Worm (Caenorhabditis elegans) whole organism, L2 larva: Measurements from ENCODE around the gene srlf-4.

ENCODE experiments used
- C34F6.9 ChIP-seq: fragments of 150-350 bp; optimal IDR thresholded peaks from 2 replicates; lab custom pipeline; 2014; ENCODE audit warnings: missing biosample characterization, missing genetic modification characterization
- F13H6.1 ChIP-seq: sonication (generic microtip); optimal IDR thresholded peaks from 2 replicates; lab custom pipeline; 2016; ENCODE audit warnings: missing genetic modification characterization, missing compliant biosample characterization
- ZK546.5 ChIP-seq: sonication (generic microtip); optimal IDR thresholded peaks from 2 replicates; lab custom pipeline; 2017; ENCODE audit warnings: missing biosample characterization, missing genetic modification characterization
- alr-1 ChIP-seq: fragments of 150-350 bp; optimal IDR thresholded peaks from 2 replicates; lab custom pipeline; 2014; ENCODE audit warnings: missing biosample characterization, missing genetic modification characterization
- ama-1 ChIP-seq: fragments of 150-350 bp; optimal IDR thresholded peaks from 2 replicates; lab custom pipeline; 2018; ENCODE audit warnings: inconsistent platforms
- blmp-1 ChIP-seq: sonication (generic microtip); optimal IDR thresholded peaks from 2 replicates; lab custom pipeline; 2017; ENCODE audit warnings: missing genetic modification characterization, mild to moderate bottlenecking, missing compliant biosample characterization, antibody characterized with exemption, moderate library complexity; ENCODE audit not compliant: insufficient read depth
- ceh-16 ChIP-seq: fragments of 150-350 bp; optimal IDR thresholded peaks from 2 replicates; lab custom pipeline; 2014; ENCODE audit warnings: missing biosample characterization, missing genetic modification characterization
- ceh-82 ChIP-seq: fragments of 150-350 bp; optimal IDR thresholded peaks from 2 replicates; lab custom pipeline; 2014; ENCODE audit warnings: missing biosample characterization, missing genetic modification characterization
- crh-2 ChIP-seq: sonication (generic microtip); optimal IDR thresholded peaks from 2 replicates; lab custom pipeline; 2017; ENCODE audit warnings: missing biosample characterization, missing genetic modification characterization
- dmd-4 ChIP-seq: sonication (generic microtip); optimal IDR thresholded peaks from 2 replicates; lab custom pipeline; 2017; ENCODE audit warnings: missing biosample characterization, missing genetic modification characterization
- egl-27 ChIP-seq: sonication (generic microtip); optimal IDR thresholded peaks from 3 replicates; lab custom pipeline; 2017; ENCODE audit warnings: missing biosample characterization, missing genetic modification reagents, missing genetic modification characterization
- elt-1 ChIP-seq: fragments of 150-350 bp; optimal IDR thresholded peaks from 2 replicates; lab custom pipeline; 2014; ENCODE audit warnings: missing biosample characterization, missing genetic modification characterization
- elt-3 ChIP-seq: sonication (generic microtip); optimal IDR thresholded peaks from 2 replicates; lab custom pipeline; 2017; ENCODE audit warnings: missing biosample characterization, missing genetic modification characterization
- fos-1 ChIP-seq: fragments of 150-350 bp; optimal IDR thresholded peaks from 2 replicates; lab custom pipeline; 2014; ENCODE audit warnings: missing biosample characterization, missing genetic modification characterization
- gmeb-1 ChIP-seq: fragments of 150-350 bp; optimal IDR thresholded peaks from 2 replicates; lab custom pipeline; 2014; ENCODE audit warnings: missing biosample characterization, missing genetic modification characterization
- lin-11 ChIP-seq: fragments of 150-350 bp; sonication (generic microtip); optimal IDR thresholded peaks from 2 replicates; lab custom pipeline; 2014; ENCODE audit warnings: missing biosample characterization, missing genetic modification characterization, inconsistent platforms, mixed read lengths
- lin-13 ChIP-seq: fragments of 150-350 bp; optimal IDR thresholded peaks from 2 replicates; lab custom pipeline; 2014; ENCODE audit warnings: missing biosample characterization, missing genetic modification reagents, missing genetic modification characterization
- lin-39 ChIP-seq: fragments of 150-350 bp; optimal IDR thresholded peaks from 2 replicates; lab custom pipeline; 2014; ENCODE audit warnings: missing biosample characterization, missing genetic modification reagents, missing genetic modification characterization
- lsy-2 ChIP-seq, 2 experiments: fragments of 150-350 bp in 1 of 2; sonication (generic microtip) in 1 of 2; optimal IDR thresholded peaks; 2 replicates each; lab custom pipeline; 2014 to 2017; ENCODE audit warnings: missing biosample characterization in 2 of 2, missing genetic modification characterization in 2 of 2
- mbf-1 ChIP-seq: sonication (generic microtip); optimal IDR thresholded peaks from 2 replicates; lab custom pipeline; 2017; ENCODE audit warnings: missing biosample characterization, missing genetic modification characterization
- mdl-1 ChIP-seq, 2 experiments: fragments of 150-350 bp in 1 of 2; sonication (generic microtip) in 1 of 2; optimal IDR thresholded peaks; 2 replicates each; lab custom pipeline; 2017; ENCODE audit warnings: missing biosample characterization in 2 of 2, missing genetic modification characterization in 2 of 2
- nhr-10 ChIP-seq: sonication (generic microtip); optimal IDR thresholded peaks from 2 replicates; lab custom pipeline; 2017; ENCODE audit warnings: missing biosample characterization, missing genetic modification characterization
- nhr-11 ChIP-seq: fragments of 150-350 bp; optimal IDR thresholded peaks from 2 replicates; lab custom pipeline; 2014; ENCODE audit warnings: missing biosample characterization, missing genetic modification characterization
- nhr-12 ChIP-seq: fragments of 150-350 bp; optimal IDR thresholded peaks from 2 replicates; lab custom pipeline; 2014; ENCODE audit warnings: missing biosample characterization, missing genetic modification characterization
- nhr-129 ChIP-seq: fragments of 150-350 bp; optimal IDR thresholded peaks from 2 replicates; lab custom pipeline; 2014; ENCODE audit warnings: missing biosample characterization, missing genetic modification characterization
- nhr-21 ChIP-seq: fragments of 150-350 bp; optimal IDR thresholded peaks from 2 replicates; lab custom pipeline; 2014; ENCODE audit warnings: missing biosample characterization, missing genetic modification characterization
- nhr-23 ChIP-seq: fragments of 150-350 bp; optimal IDR thresholded peaks from 2 replicates; lab custom pipeline; 2014; ENCODE audit warnings: missing biosample characterization, missing genetic modification reagents, missing genetic modification characterization
- nhr-237 ChIP-seq: fragments of 150-350 bp; optimal IDR thresholded peaks from 2 replicates; lab custom pipeline; 2014; ENCODE audit warnings: missing biosample characterization, missing genetic modification characterization
- nhr-25 ChIP-seq: fragments of 150-350 bp; sonication (generic microtip); optimal IDR thresholded peaks from 3 replicates; lab custom pipeline; 2014; ENCODE audit warnings: missing biosample characterization, missing genetic modification characterization
- nhr-6 ChIP-seq: fragments of 150-350 bp; optimal IDR thresholded peaks from 2 replicates; lab custom pipeline; 2014; ENCODE audit warnings: missing biosample characterization, missing genetic modification characterization
- peb-1 ChIP-seq: fragments of 150-350 bp; optimal IDR thresholded peaks from 2 replicates; lab custom pipeline; 2014; ENCODE audit warnings: missing biosample characterization, missing genetic modification characterization
- sem-4 ChIP-seq: fragments of 150-350 bp; optimal IDR thresholded peaks from 2 replicates; lab custom pipeline; 2014; ENCODE audit warnings: missing biosample characterization, missing genetic modification reagents, missing genetic modification characterization
- skn-1 ChIP-seq: sonication (generic microtip); optimal IDR thresholded peaks from 2 replicates; lab custom pipeline; 2017; ENCODE audit warnings: missing biosample characterization, missing genetic modification characterization
- sma-3 ChIP-seq: sonication (generic microtip); optimal IDR thresholded peaks from 2 replicates; lab custom pipeline; 2016; ENCODE audit warnings: missing genetic modification reagents, missing genetic modification characterization, missing compliant biosample characterization
- sma-9 ChIP-seq, 2 experiments: fragments of 150-350 bp in 1 of 2; sonication (generic microtip) in 1 of 2; optimal IDR thresholded peaks; 2 replicates each; lab custom pipeline; 2014 to 2016; ENCODE audit warnings: missing genetic modification characterization in 2 of 2, mild to moderate bottlenecking in 1 of 2, missing biosample characterization in 1 of 2, missing compliant biosample characterization in 1 of 2, missing genetic modification reagents in 1 of 2, moderate library complexity in 1 of 2
- unc-39 ChIP-seq: fragments of 150-350 bp; optimal IDR thresholded peaks from 2 replicates; lab custom pipeline; 2014; ENCODE audit warnings: missing biosample characterization, missing genetic modification characterization
- unc-55 ChIP-seq: fragments of 150-350 bp; sonication (generic microtip); optimal IDR thresholded peaks from 3 replicates; lab custom pipeline; 2014; ENCODE audit warnings: missing biosample characterization, missing genetic modification reagents, missing genetic modification characterization
- unc-62 ChIP-seq: fragments of 150-350 bp; optimal IDR thresholded peaks from 2 replicates; lab custom pipeline; 2014; ENCODE audit warnings: missing biosample characterization, missing genetic modification reagents, missing genetic modification characterization
- zag-1 ChIP-seq: fragments of 150-350 bp; optimal IDR thresholded peaks from 2 replicates; lab custom pipeline; 2014; ENCODE audit warnings: missing biosample characterization, missing genetic modification characterization
- ztf-1 ChIP-seq: fragments of 200-800 bp; sonication (Bioruptor generic); conservative IDR thresholded peaks from 2 replicates; pipeline ENCODE4 v1.3.6; 2022; ENCODE audit warnings: missing genetic modification characterization, missing compliant biosample characterization
- ztf-11 ChIP-seq: sonication (generic microtip); optimal IDR thresholded peaks from 2 replicates; lab custom pipeline; 2017; ENCODE audit warnings: missing biosample characterization, missing genetic modification characterization
- ztf-4 ChIP-seq: fragments of 150-350 bp; optimal IDR thresholded peaks from 2 replicates; lab custom pipeline; 2014; ENCODE audit warnings: missing biosample characterization, missing genetic modification characterization

The srlf-4 gene

ce11 chrIV:12946488-12946887 lies 22.3 kb upstream of the srlf-4 start, which contains the start of gene F55G11.1:
Gene F55G11.1 (minus strand): TSS chrIV:12946588.
- no peak for TF ChIP-seq C34F6.9 (tag; lab: Kevin White, UChicago)
- no peak for TF ChIP-seq blmp-1 (tag; lab: Kevin White, UChicago)
- no peak for TF ChIP-seq nhr-237 (tag; lab: Kevin White, UChicago)
- no peak for TF ChIP-seq mbf-1
- TF ChIP-seq skn-1 = no peak
- TF ChIP-seq nhr-25 = no peak
- TF ChIP-seq unc-39 = no peak
- no peak for TF ChIP-seq ceh-82
- TF ChIP-seq sem-4 (tag; lab: Kevin White, UChicago) = no peak
- TF ChIP-seq ztf-4 = no peak
- TF ChIP-seq ZK546.5 (tag; lab: Kevin White, UChicago) = no peak
- TF ChIP-seq elt-3 = no peak
- TF ChIP-seq ztf-11 (tag; lab: Kevin White, UChicago) = no peak
- TF ChIP-seq sma-3 (GFP tag; lab: Kevin White, UChicago) = no peak
- TF ChIP-seq nhr-12 (tag; lab: Kevin White, UChicago) = no peak
- no peak for TF ChIP-seq fos-1 (tag; lab: Kevin White, UChicago)
- no peak for TF ChIP-seq unc-62 (GFP tag; lab: Kevin White, UChicago)
- TF ChIP-seq nhr-10 (tag; lab: Kevin White, UChicago) = no peak

- no peak for TF ChIP-seq mdl-1 (tag; optimal IDR thresholded peaks at IDR 0.05; lab: Kevin White, UChicago)
- no peak for TF ChIP-seq elt-1 (tag; lab: Kevin White, UChicago)
- TF ChIP-seq crh-2 (tag; lab: Kevin White, UChicago) = no peak
- no peak for TF ChIP-seq blmp-1 (tag; lab: Kevin White, UChicago)
- TF ChIP-seq C34F6.9 (tag; lab: Kevin White, UChicago) = no peak
- TF ChIP-seq elt-3 = no peak
Measured at ce11 chrIV:12942633-12943032, 18.4 kb upstream of the srlf-4 start, which contains the start of gene dct-19. Gene dct-19 (plus strand): TSS chrIV:12942933.

- no peak for TF ChIP-seq lin-11 (tag; lab: Kevin White, UChicago)
Measured at ce11 chrIV:12941254-12941653, 17.0 kb upstream of the srlf-4 start, which contains the start of gene dod-24. Gene dod-24 (minus strand): TSS chrIV:12941354.

ce11 chrIV:12936221-12936776 lies 12.1 kb upstream of the srlf-4 start, which contains the start of the genes cld-1 and dod-21:
Gene cld-1 (minus strand): TSS chrIV:12936271.
Gene dod-21 (plus strand): TSS chrIV:12936738.
- TF ChIP-seq lin-39 (tag; lab: Kevin White, UChicago) (no peak), crh-2 (tag; lab: Kevin White, UChicago) (peak; percentile 41), lin-13 (no peak), blmp-1 (tag; lab: Kevin White, UChicago) (no peak), nhr-23 (tag; lab: Kevin White, UChicago) (no peak), ztf-11 (tag; lab: Kevin White, UChicago) (no peak), peb-1 (no peak), unc-55 (GFP tag; lab: Kevin White, UChicago) (no peak), F13H6.1 (tag; lab: Kevin White, UChicago) (no peak), sma-9 (GFP tag; optimal IDR thresholded peaks at IDR 0.05; lab: Kevin White, UChicago) (peak; percentile 67), sma-9 (tag; optimal IDR thresholded peaks at IDR 0.05; lab: Kevin White, UChicago) (no peak), ceh-82 (no peak), nhr-129 (tag; lab: Kevin White, UChicago) (no peak), nhr-21 (tag; lab: Kevin White, UChicago) (no peak), unc-39 (no peak), gmeb-1 (tag; lab: Kevin White, UChicago) (peak; percentile 24), unc-62 (GFP tag; lab: Kevin White, UChicago) (no peak), fos-1 (tag; lab: Kevin White, UChicago) (peak; percentile 90), nhr-6 (no peak), dmd-4 (tag; lab: Kevin White, UChicago) (no peak), lsy-2 (tag; optimal IDR thresholded peaks at IDR 0.05; lab: Kevin White, UChicago) (no peak), alr-1 (tag; lab: Kevin White, UChicago) (no peak), mbf-1 (no peak), ama-1 (lab: Kevin White, UChicago) (no peak), zag-1 (tag; lab: Kevin White, UChicago) (no peak), sem-4 (tag; lab: Kevin White, UChicago) (no peak), sma-3 (GFP tag; lab: Kevin White, UChicago) (peak; percentile 52), ztf-1 (GFP tag; lab: Robert Waterston, UW) (no peak), ztf-4 (no peak), egl-27 (tag; lab: Kevin White, UChicago) (no peak), ceh-16 (tag; lab: Kevin White, UChicago) (no peak), nhr-11 (tag; lab: Kevin White, UChicago) (no peak), nhr-237 (tag; lab: Kevin White, UChicago) (no peak), skn-1 (no peak)
